Worm (Caenorhabditis elegans): Measurements from ENCODE around the gene M03B6.3.

Gene M03B6.3

ce11 chrX:13833448-13833847, 30.6 kb downstream of the M03B6.3 start:
- TF ChIP-seq snpc-4 (tag; optimal IDR thresholded peaks at IDR 0.05) (peak; percentile 63), lin-35 (GFP tag; optimal IDR thresholded peaks at IDR 0.05) (no peak)

ce11 chrX:13823482-13823881, 40.6 kb downstream of the M03B6.3 start, which contains the start of gene twk-23:
twk-23 (minus strand) TSS chrX:13823582.
- TF ChIP-seq C04F5.9 (tag; optimal IDR thresholded peaks at IDR 0.05) = no peak
- TF ChIP-seq isw-1 (GFP tag; IDR thresholded peaks at IDR 0.05) = no peak
- TF ChIP-seq ztf-11 (tag; optimal IDR thresholded peaks at IDR 0.05) = no peak
- no peak for TF ChIP-seq nhr-12 (tag; optimal IDR thresholded peaks at IDR 0.05)
- TF ChIP-seq nhr-71 (tag; optimal IDR thresholded peaks at IDR 0.05) = no peak
- no peak for TF ChIP-seq nhr-19 (GFP tag; conservative IDR thresholded peaks at IDR 0.05)
- no peak for TF ChIP-seq efl-1 (optimal IDR thresholded peaks at IDR 0.05)
- peak in 1 of 2 experiments; percentile 16 for TF ChIP-seq efl-1 (GFP tag; optimal IDR thresholded peaks at IDR 0.05 in 1 of 2)
- no peak for TF ChIP-seq dpl-1 (GFP tag; optimal IDR thresholded peaks at IDR 0.05)

- TF ChIP-seq elt-2 (tag; optimal IDR thresholded peaks at IDR 0.05) (peak; percentile 65), sup-37 (GFP tag; optimal IDR thresholded peaks at IDR 0.05) (no peak)
Measured at ce11 chrX:13818791-13819190, 45.3 kb downstream of the M03B6.3 start.

- no peak for TF ChIP-seq snu-23 (GFP tag; optimal IDR thresholded peaks at IDR 0.05)
- no peak for TF ChIP-seq jun-1 (tag; optimal IDR thresholded peaks at IDR 0.05)
- no peak for TF ChIP-seq fkh-4 (tag; optimal IDR thresholded peaks at IDR 0.05; ENCODE audit: borderline replicate concordance)
- no peak for TF ChIP-seq alr-1 (tag; optimal IDR thresholded peaks at IDR 0.05; ENCODE audit: borderline replicate concordance)
- peak; percentile 81 for TF ChIP-seq lin-14 (GFP tag; optimal IDR thresholded peaks at IDR 0.05)
- TF ChIP-seq xbp-1 (tag; optimal IDR thresholded peaks at IDR 0.05) = no peak
- no peak for TF ChIP-seq ztf-11 (tag; optimal IDR thresholded peaks at IDR 0.05)
- TF ChIP-seq efl-1 (optimal IDR thresholded peaks at IDR 0.05) = no peak
- TF ChIP-seq efl-1 (GFP tag; optimal IDR thresholded peaks at IDR 0.05 in 1 of 2) = peak in 1 of 2 experiments; percentile 2
- no peak for TF ChIP-seq unc-98 (GFP tag; IDR thresholded peaks at IDR 0.05)
Measured at ce11 chrX:13811929-13812328, 52.2 kb downstream of the M03B6.3 start.
